Worm (Caenorhabditis elegans) whole organism, L1 larva: ENCODE results near the gene lron-1.
A peak's percentile ranks its signal among the peaks of the same experiment; 100 is the strongest.

Experiments used
- C16A3.4 ChIP-seq: fragments of 150-350 bp; optimal IDR thresholded peaks from 2 replicates; lab custom pipeline; 2014; ENCODE audit warnings: missing biosample characterization, missing genetic modification characterization
- aha-1 ChIP-seq: fragments of 150-350 bp; optimal IDR thresholded peaks from 2 replicates; lab custom pipeline; 2014; ENCODE audit warnings: missing biosample characterization, missing genetic modification characterization
- aly-2 ChIP-seq: fragments of 150-350 bp; optimal IDR thresholded peaks from 2 replicates; lab custom pipeline; 2014; ENCODE audit warnings: missing biosample characterization, missing genetic modification characterization
- blmp-1 ChIP-seq: fragments of 150-350 bp; optimal IDR thresholded peaks from 2 replicates; lab custom pipeline; 2014; ENCODE audit warnings: missing biosample characterization, missing genetic modification characterization
- ceh-63 ChIP-seq: fragments of 200-800 bp; sonication (Bioruptor generic); optimal IDR thresholded peaks from 2 replicates; lab custom pipeline; 2018; ENCODE audit warnings: mild to moderate bottlenecking, missing genetic modification characterization, missing compliant biosample characterization
- ceh-90 ChIP-seq: sonication (generic microtip); optimal IDR thresholded peaks from 2 replicates; lab custom pipeline; 2016; ENCODE audit warnings: missing genetic modification characterization, missing compliant biosample characterization
- ces-1 ChIP-seq: fragments of 150-350 bp; optimal IDR thresholded peaks from 2 replicates; lab custom pipeline; 2014; ENCODE audit warnings: missing biosample characterization, missing genetic modification reagents, missing genetic modification characterization
- dpl-1 ChIP-seq, 3 experiments: fragments of 150-350 bp in 2 of 3; sonication (generic microtip) in 1 of 3; optimal IDR thresholded peaks; 2 replicates each; lab custom pipeline; 2014 to 2017; ENCODE audit warnings: missing biosample characterization in 3 of 3, missing genetic modification characterization in 3 of 3, missing genetic modification reagents in 3 of 3
- efl-1 ChIP-seq, 4 experiments: fragments of 150-350 bp; optimal IDR thresholded peaks in 3 of 4; peaks in 1 of 4; 1 replicate in 1 of 4; 2 replicates in 3 of 4; lab custom pipeline; 2014; ENCODE audit warnings: missing biosample characterization in 2 of 4, missing genetic modification characterization in 2 of 4, missing genetic modification reagents in 2 of 4
- efl-3 ChIP-seq: fragments of 200-800 bp; sonication (Bioruptor generic); optimal IDR thresholded peaks from 2 replicates; lab custom pipeline; 2018; ENCODE audit warnings: mild to moderate bottlenecking, missing genetic modification characterization, missing compliant biosample characterization
- egl-13 ChIP-seq: sonication (generic microtip); optimal IDR thresholded peaks from 2 replicates; lab custom pipeline; 2016; ENCODE audit warnings: missing genotype, missing genetic modification reagents, missing genetic modification characterization, missing compliant biosample characterization
- elt-2 ChIP-seq: sonication (generic microtip); optimal IDR thresholded peaks from 2 replicates; lab custom pipeline; 2016; ENCODE audit warnings: missing genetic modification characterization, mild to moderate bottlenecking, inconsistent platforms, missing compliant biosample characterization, missing genetic modification reagents
- elt-3 ChIP-seq, 6 experiments: fragments of 150-350 bp in 1 of 6; sonication (generic microtip); optimal IDR thresholded peaks; 2 replicates each; lab custom pipeline; 2017 to 2018; ENCODE audit warnings: missing biosample characterization in 6 of 6, missing genetic modification characterization in 6 of 6, inconsistent platforms in 1 of 6
- grh-1 ChIP-seq: fragments of 200-800 bp; sonication (Bioruptor generic); IDR thresholded peaks from 2 replicates; pipeline ENCODE4 v1.3.6; 2022; ENCODE audit warnings: missing genetic modification reagents, missing genetic modification characterization, missing compliant biosample characterization
- hlh-4 ChIP-seq: sonication (generic microtip); optimal IDR thresholded peaks from 2 replicates; lab custom pipeline; 2016; ENCODE audit warnings: mild to moderate bottlenecking, missing genetic modification characterization, missing compliant biosample characterization
- irx-1 ChIP-seq: sonication (generic microtip); optimal IDR thresholded peaks from 2 replicates; lab custom pipeline; 2016; ENCODE audit warnings: missing genetic modification characterization, missing compliant biosample characterization
- isw-1 ChIP-seq: fragments of 200-800 bp; sonication (Bioruptor generic); IDR thresholded peaks from 2 replicates; pipeline ENCODE4 v1.3.6; 2022; ENCODE audit warnings: missing genetic modification characterization, missing compliant biosample characterization
- lin-14 ChIP-seq: fragments of 200-800 bp; sonication (Bioruptor generic); optimal IDR thresholded peaks from 2 replicates; lab custom pipeline; 2018; ENCODE audit warnings: mild to moderate bottlenecking, missing genetic modification characterization, moderate library complexity, missing compliant biosample characterization
- lin-15B ChIP-seq: fragments of 150-350 bp; sonication (generic microtip); optimal IDR thresholded peaks from 3 replicates; lab custom pipeline; 2014; ENCODE audit warnings: missing biosample characterization, missing genetic modification characterization
- lin-35 ChIP-seq, 2 experiments: fragments of 150-350 bp; optimal IDR thresholded peaks; 2 replicates each; lab custom pipeline; 2014; ENCODE audit warnings: missing biosample characterization in 2 of 2, missing genetic modification characterization in 2 of 2, missing genetic modification reagents in 2 of 2
- lin-39 ChIP-seq: fragments of 150-350 bp; optimal IDR thresholded peaks from 2 replicates; lab custom pipeline; 2014; ENCODE audit warnings: missing biosample characterization, missing genetic modification reagents, missing genetic modification characterization
- mab-9 ChIP-seq: fragments of 200-800 bp; sonication (Bioruptor generic); IDR thresholded peaks from 2 replicates; pipeline ENCODE4 v1.3.6; 2022; ENCODE audit warnings: missing genetic modification reagents, missing genetic modification characterization, missing compliant biosample characterization
- mep-1 ChIP-seq: fragments of 150-350 bp; optimal IDR thresholded peaks from 2 replicates; lab custom pipeline; 2014; ENCODE audit warnings: missing biosample characterization, missing genetic modification characterization
- nhr-19 ChIP-seq: fragments of 200-800 bp; sonication (Bioruptor generic); conservative IDR thresholded peaks from 2 replicates; pipeline ENCODE4 v1.3.6; 2022; ENCODE audit warnings: missing genetic modification characterization, missing compliant biosample characterization
- nhr-20 ChIP-seq: sonication (generic microtip); optimal IDR thresholded peaks from 2 replicates; lab custom pipeline; 2016; ENCODE audit warnings: mild to moderate bottlenecking, missing genetic modification characterization, missing compliant biosample characterization
- nhr-237 ChIP-seq: fragments of 150-350 bp; optimal IDR thresholded peaks from 2 replicates; lab custom pipeline; 2014; ENCODE audit warnings: missing biosample characterization, missing genetic modification characterization
- nhr-71 ChIP-seq: sonication (generic microtip); optimal IDR thresholded peaks from 2 replicates; lab custom pipeline; 2016; ENCODE audit warnings: mild to moderate bottlenecking, missing genetic modification characterization, moderate library complexity, missing compliant biosample characterization
- nhr-77 ChIP-seq: fragments of 150-350 bp; optimal IDR thresholded peaks from 2 replicates; lab custom pipeline; 2014; ENCODE audit warnings: missing biosample characterization, missing genetic modification characterization
- nhr-85 ChIP-seq: sonication (generic microtip); peaks from one replicate; lab custom pipeline; 2016; ENCODE audit warnings: missing genetic modification characterization, inconsistent platforms, missing compliant biosample characterization
- rnt-1 ChIP-seq: sonication (generic microtip); optimal IDR thresholded peaks from 2 replicates; lab custom pipeline; 2016; ENCODE audit warnings: mild to moderate bottlenecking, missing genetic modification characterization, moderate library complexity, missing compliant biosample characterization
- snu-23 ChIP-seq: sonication (generic microtip); optimal IDR thresholded peaks from 2 replicates; lab custom pipeline; 2016; ENCODE audit warnings: missing genetic modification characterization, missing compliant biosample characterization
- sptf-1 ChIP-seq: fragments of 150-350 bp; optimal IDR thresholded peaks from 2 replicates; lab custom pipeline; 2014; ENCODE audit warnings: missing biosample characterization, missing genetic modification characterization
- sup-37 ChIP-seq: fragments of 200-800 bp; sonication (Bioruptor generic); optimal IDR thresholded peaks from 2 replicates; lab custom pipeline; 2018; ENCODE audit warnings: mild to moderate bottlenecking, missing genetic modification characterization, missing compliant biosample characterization
- swsn-7 ChIP-seq: sonication (generic microtip); optimal IDR thresholded peaks from 2 replicates; lab custom pipeline; 2016; ENCODE audit warnings: missing genetic modification characterization, missing compliant biosample characterization
- tlp-1 ChIP-seq: fragments of 150-350 bp; optimal IDR thresholded peaks from 2 replicates; lab custom pipeline; 2014; ENCODE audit warnings: missing biosample characterization, missing genetic modification characterization
- unc-62 ChIP-seq: fragments of 150-350 bp; optimal IDR thresholded peaks from 2 replicates; lab custom pipeline; 2014; ENCODE audit warnings: missing biosample characterization, missing genetic modification reagents, missing genetic modification characterization

Gene lron-1

ce11 chrX:14535913-14536312 is 36.6 kb upstream of the lron-1 start:
- TF ChIP-seq nhr-77 (tag; lab: Kevin White, UChicago) (no peak), elt-2 (tag; lab: Kevin White, UChicago) (peak; percentile 37)

- no peak for TF ChIP-seq aly-2 (tag; lab: Kevin White, UChicago)
- TF ChIP-seq egl-13 (tag; lab: Kevin White, UChicago), result no peak
- TF ChIP-seq efl-1 (optimal IDR thresholded peaks at IDR 0.05; lab: Kevin White, UChicago), result no peak
- peak in 1 of 2 experiments; percentile 51 for TF ChIP-seq efl-1 (GFP tag; optimal IDR thresholded peaks at IDR 0.05 in 1 of 2; lab: Kevin White, UChicago)
- peak; percentile 52 for TF ChIP-seq elt-2 (tag; lab: Kevin White, UChicago)
- no peak for TF ChIP-seq unc-62
- TF ChIP-seq ceh-63 (GFP tag; lab: Kevin White, UChicago), result no peak
- no peak for TF ChIP-seq blmp-1
These were observed 34.9 kb upstream of the lron-1 start for ce11 chrX:14537625-14538024.

- no peak for TF ChIP-seq tlp-1 (tag; lab: Kevin White, UChicago)
- peak; percentile 47 for TF ChIP-seq elt-2 (tag; lab: Kevin White, UChicago)
These were observed 33.1 kb upstream of the lron-1 start for ce11 chrX:14539468-14539867.

- TF ChIP-seq nhr-237 (no peak), isw-1 (no peak), C16A3.4 (tag; lab: Kevin White, UChicago) (no peak), dpl-1 (GFP tag; optimal IDR thresholded peaks at IDR 0.05; lab: Kevin White, UChicago) (no peak), snu-23 (GFP tag; lab: Kevin White, UChicago) (no peak), sup-37 (GFP tag; lab: Kevin White, UChicago) (no peak), nhr-77 (tag; lab: Kevin White, UChicago) (no peak), lin-39 (tag; lab: Kevin White, UChicago) (no peak), swsn-7 (no peak), rnt-1 (no peak), egl-13 (tag; lab: Kevin White, UChicago) (no peak)
These were observed 30.5 kb upstream of the lron-1 start, which contains the start of gene fbxa-81 for ce11 chrX:14541992-14542391. Gene fbxa-81 (minus strand): TSS chrX:14542092.

ce11 chrX:14543224-14543623 is 29.3 kb upstream of the lron-1 start, which contains the start of gene T24C2.3:
Gene T24C2.3 (plus strand): TSS chrX:14543524.
- TF ChIP-seq irx-1 (tag; lab: Kevin White, UChicago) (no peak), hlh-4 (tag; lab: Kevin White, UChicago) (no peak), elt-2 (tag; lab: Kevin White, UChicago) (no peak), mab-9 (no peak), grh-1 (GFP tag; lab: Robert Waterston, UW) (no peak)

- TF ChIP-seq snu-23 (GFP tag; lab: Kevin White, UChicago), result no peak
- TF ChIP-seq nhr-19 (GFP tag; lab: Robert Waterston, UW), result no peak
- TF ChIP-seq, all 84 proteins: peak for 0
These were observed 27.0 kb upstream of the lron-1 start, which contains the start of gene enri-2 for ce11 chrX:14545543-14545942. Gene enri-2 (plus strand): TSS chrX:14545843.

- peak; percentile 61 for TF ChIP-seq nhr-85
- no peak for TF ChIP-seq lin-35 (GFP tag; optimal IDR thresholded peaks at IDR 0.05; lab: Kevin White, UChicago)
- no peak for TF ChIP-seq mep-1 (tag; lab: Kevin White, UChicago)
These were observed 22.8 kb upstream of the lron-1 start, which contains the start of gene ram-5 for ce11 chrX:14549709-14550199. Gene ram-5 (plus strand): TSS chrX:14550149.

- TF ChIP-seq ceh-90 (tag; lab: Kevin White, UChicago) (no peak), tlp-1 (tag; lab: Kevin White, UChicago) (no peak), blmp-1 (peak; percentile 27), elt-3 (tag; optimal IDR thresholded peaks at IDR 0.05; lab: Kevin White, UChicago) (no peak), unc-62 (no peak), efl-3 (GFP tag; lab: Kevin White, UChicago) (no peak), lin-35 (GFP tag; optimal IDR thresholded peaks at IDR 0.05; lab: Kevin White, UChicago) (peak in 1 of 2 experiments; percentile 13), nhr-77 (tag; lab: Kevin White, UChicago) (no peak), sup-37 (GFP tag; lab: Kevin White, UChicago) (no peak), lin-15B (no peak), mep-1 (tag; lab: Kevin White, UChicago) (no peak), lin-14 (GFP tag; lab: Kevin White, UChicago) (peak; percentile 36), nhr-71 (peak; percentile 66), nhr-19 (GFP tag; lab: Robert Waterston, UW) (no peak), ces-1 (GFP tag; lab: Kevin White, UChicago) (no peak), C16A3.4 (tag; lab: Kevin White, UChicago) (no peak), nhr-20 (tag; lab: Kevin White, UChicago) (peak; percentile 24), nhr-85 (peak; percentile 51), sptf-1 (no peak), aha-1 (tag; lab: Kevin White, UChicago) (no peak)
These were observed 16.1 kb upstream of the lron-1 start for ce11 chrX:14556403-14556802.
